Fruit fly (Drosophila melanogaster): ENCODE results near the gene cyc.

Gene cyc

DNA sequence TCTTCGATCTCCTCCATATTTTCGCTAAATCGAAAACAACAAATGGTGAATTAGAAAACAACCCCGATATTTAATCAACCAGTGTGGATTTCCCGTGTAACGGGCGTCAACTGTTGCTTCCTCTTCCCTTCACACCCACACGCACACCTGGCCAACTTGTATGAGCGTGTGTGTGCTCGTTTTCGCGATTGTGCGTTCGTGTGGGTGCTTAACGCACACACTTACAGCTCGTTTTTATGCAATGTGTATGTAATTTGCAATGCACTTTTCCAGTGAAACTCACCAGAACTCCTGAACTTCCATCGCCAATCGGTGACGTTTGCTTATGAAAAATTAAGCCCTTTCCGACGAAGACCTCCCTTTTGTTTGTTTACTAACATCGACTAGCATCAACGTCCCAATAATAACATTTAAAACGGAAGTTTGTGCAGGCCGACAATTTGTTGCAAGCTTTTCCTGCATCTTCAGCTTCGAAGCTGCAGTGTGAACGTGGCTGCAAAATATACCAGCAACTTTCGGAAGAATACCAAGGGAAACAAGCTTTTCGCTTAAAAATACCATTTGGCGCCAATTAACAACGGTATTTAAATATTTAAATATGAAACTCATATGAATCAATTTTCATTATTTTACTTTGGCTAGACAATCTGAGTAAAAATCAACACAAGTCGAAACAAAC, at the start of gene cyc (continued):
- no peak for TF ChIP-seq CG18262 (tag; optimal IDR thresholded peaks at IDR 0.05)
- no peak for TF ChIP-seq nmo (GFP tag; optimal IDR thresholded peaks at IDR 0.05)
- TF ChIP-seq pnt (GFP tag; optimal IDR thresholded peaks at IDR 0.05) = no peak
- peak; percentile 7 for TF ChIP-seq trem (tag; optimal IDR thresholded peaks at IDR 0.05)
- TF ChIP-seq ac (GFP tag; optimal IDR thresholded peaks at IDR 0.05) = no peak
- 0 out of 3 replicates have a peak, but pooled peaks have one; percentile 11 for TF ChIP-seq zfh1 (GFP tag; IDR thresholded peaks at IDR 0.05)
- no peak for TF ChIP-seq Antp (GFP tag; optimal IDR thresholded peaks at IDR 0.05)
- no peak for TF ChIP-seq CG30431 (GFP tag; optimal IDR thresholded peaks at IDR 0.05)
- no peak for TF ChIP-seq mam (GFP tag; optimal IDR thresholded peaks at IDR 0.05)
- peak; percentile 95 for TF ChIP-seq E2f2 (GFP tag; IDR thresholded peaks at IDR 0.05)
- TF ChIP-seq CG3995 (GFP tag; optimal IDR thresholded peaks at IDR 0.05) = no peak
- no peak for TF ChIP-seq tap (tag; optimal IDR thresholded peaks at IDR 0.05)
- peak; percentile 91 for TF ChIP-seq Dp (GFP tag; optimal IDR thresholded peaks at IDR 0.05)
- TF ChIP-seq CG11723 (GFP tag; optimal IDR thresholded peaks at IDR 0.05) = no peak
- no peak for TF ChIP-seq so (GFP tag; IDR thresholded peaks at IDR 0.05)
- no peak for TF ChIP-seq fu2 (GFP tag; optimal IDR thresholded peaks at IDR 0.05)

DNA sequence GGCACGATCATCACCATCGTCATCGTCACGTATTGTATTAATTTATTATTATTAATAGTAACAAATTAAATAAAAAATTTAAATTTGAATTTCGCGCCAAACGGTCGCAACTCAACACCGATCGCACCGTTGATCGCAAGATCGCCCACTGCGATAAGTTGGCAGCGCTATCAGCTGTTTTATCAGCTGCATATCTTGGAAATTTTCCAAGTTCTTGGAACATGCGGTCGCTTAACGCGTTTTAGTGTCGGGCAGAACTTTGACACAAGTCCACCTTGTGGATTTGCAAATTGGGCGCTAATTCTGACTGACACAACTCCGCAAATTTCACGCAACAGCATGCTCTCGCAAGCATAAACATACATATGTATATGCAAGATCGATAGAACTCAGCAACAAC, 45.5 kb upstream of the cyc start:
- TF ChIP-seq Dbx (GFP tag; IDR thresholded peaks at IDR 0.05) = 0 out of 3 replicates have a peak, but pooled peaks have one; percentile 26
- TF ChIP-seq Myb (GFP tag; optimal IDR thresholded peaks at IDR 0.05) = peak; percentile 41
- peak; percentile 10 for TF ChIP-seq CG12391 (tag; optimal IDR thresholded peaks at IDR 0.05)
- TF ChIP-seq nom (GFP tag; optimal IDR thresholded peaks at IDR 0.05) = peak; percentile 44
- no peak for TF ChIP-seq CG11504 (tag; optimal IDR thresholded peaks at IDR 0.05)
- no peak for TF ChIP-seq dmrt11E (tag; optimal IDR thresholded peaks at IDR 0.05)
- TF ChIP-seq al (GFP tag; IDR thresholded peaks at IDR 0.05) = no peak
- peak; percentile 38 for TF ChIP-seq mirr (GFP tag; optimal IDR thresholded peaks at IDR 0.05)
- peak; percentile 75 for TF ChIP-seq pzg (GFP tag; optimal IDR thresholded peaks at IDR 0.05)
- 0 out of 2 replicates have a peak, but pooled peaks have one; percentile 23 for TF ChIP-seq unc-4 (GFP tag; IDR thresholded peaks at IDR 0.05; ENCODE audit: partially characterized antibody)
- peak; percentile 52; the same call in 1 of the 3 replicates for TF ChIP-seq Opbp (GFP tag; IDR thresholded peaks at IDR 0.05; ENCODE audit: partially characterized antibody)
- TF ChIP-seq nerfin-2 (GFP tag; IDR thresholded peaks at IDR 0.05; ENCODE audit: partially characterized antibody) = no peak
- TF ChIP-seq CG2712 (tag; optimal IDR thresholded peaks at IDR 0.05) = peak; percentile 34
- peak; percentile 94 for TF ChIP-seq CG2116 (GFP tag; optimal IDR thresholded peaks at IDR 0.05)
- TF ChIP-seq Pdp1 (GFP tag; optimal IDR thresholded peaks at IDR 0.05) = peak in 1 of 2 experiments; percentile 40
- peak; percentile 53 for TF ChIP-seq CG1603 (tag; optimal IDR thresholded peaks at IDR 0.05)
- peak; percentile 88 for TF ChIP-seq MBD-R2 (GFP tag; IDR thresholded peaks at IDR 0.05)
- TF ChIP-seq ken (GFP tag; IDR thresholded peaks at IDR 0.05) = peak; percentile 48; the same call in 1 of the 3 replicates
- no peak for TF ChIP-seq odd (GFP tag; optimal IDR thresholded peaks at IDR 0.05)
- no peak for TF ChIP-seq rib (GFP tag; IDR thresholded peaks at IDR 0.05)
- TF ChIP-seq lab (GFP tag; optimal IDR thresholded peaks at IDR 0.05) = peak; percentile 38
- TF ChIP-seq CG4360 (GFP tag; IDR thresholded peaks at IDR 0.05) = peak; percentile 13; the same call in 1 of the 2 replicates
- peak; percentile 14 for TF ChIP-seq kni (GFP tag; optimal IDR thresholded peaks at IDR 0.05)
- TF ChIP-seq aop (GFP tag; IDR thresholded peaks at IDR 0.05) = no peak
- 0 out of 2 replicates have a peak, but pooled peaks have one; percentile 25 for TF ChIP-seq stc (GFP tag; IDR thresholded peaks at IDR 0.05)
- TF ChIP-seq Hand (GFP tag; optimal IDR thresholded peaks at IDR 0.05) = peak; percentile 47
- no peak for TF ChIP-seq pb (GFP tag; optimal IDR thresholded peaks at IDR 0.05)
- 0 out of 2 replicates have a peak, but pooled peaks have one; percentile 28 for TF ChIP-seq Atf6 (GFP tag; IDR thresholded peaks at IDR 0.05)
- peak; percentile 39 for TF ChIP-seq BEAF-32 (GFP tag; optimal IDR thresholded peaks at IDR 0.05)
- TF ChIP-seq CG17186 (GFP tag; optimal IDR thresholded peaks at IDR 0.05) = peak; percentile 45
- peak; percentile 37 for TF ChIP-seq CG15601 (tag; optimal IDR thresholded peaks at IDR 0.05)
- peak; percentile 35 for TF ChIP-seq pfk (GFP tag; optimal IDR thresholded peaks at IDR 0.05)
